Worm (Caenorhabditis elegans) whole organism, L4 larva: ENCODE data around the gene fbxb-5.

ENCODE experiments used
- D1046.2 ChIP-seq: fragments of 200-800 bp; sonication (Bioruptor generic); IDR thresholded peaks from 2 replicates; pipeline ENCODE4 v1.3.6; 2022; ENCODE audit warnings: missing genetic modification characterization, missing compliant biosample characterization
- F44E2.7 ChIP-seq: fragments of 200-800 bp; sonication (Bioruptor generic); IDR thresholded peaks from 2 replicates; pipeline ENCODE4 v2.1.2; 2022; ENCODE audit warnings: missing genetic modification characterization, missing compliant biosample characterization
- Y105C5A.15 ChIP-seq: fragments of 200-800 bp; sonication (Bioruptor generic); IDR thresholded peaks from 2 replicates; pipeline ENCODE4 v1.3.6; 2022; ENCODE audit warnings: missing genetic modification characterization, missing compliant biosample characterization
- Y48G9A.11 ChIP-seq: fragments of 200-800 bp; sonication (Bioruptor generic); IDR thresholded peaks from 2 replicates; pipeline ENCODE4 v1.3.6; 2022; ENCODE audit warnings: missing genetic modification reagents, missing genetic modification characterization, missing compliant biosample characterization
- Y75B8A.6 ChIP-seq: fragments of 200-800 bp; sonication (Bioruptor generic); IDR thresholded peaks from 2 replicates; pipeline ENCODE4 v1.3.6; 2022; ENCODE audit warnings: missing genetic modification reagents, missing genetic modification characterization, missing compliant biosample characterization
- aha-1 ChIP-seq: fragments of 150-350 bp; peaks from one replicate; lab custom pipeline; 2014; ENCODE audit warnings: missing biosample characterization, missing genetic modification characterization
- arid-1 ChIP-seq: fragments of 200-800 bp; sonication (Bioruptor generic); conservative IDR thresholded peaks from 2 replicates; pipeline ENCODE4 v1.3.6; 2022; ENCODE audit warnings: missing genetic modification reagents, missing genetic modification characterization, missing compliant biosample characterization
- ceh-44 ChIP-seq: fragments of 200-800 bp; sonication (Bioruptor generic); IDR thresholded peaks from 2 replicates; pipeline ENCODE4 v1.3.6; 2022; ENCODE audit warnings: missing genetic modification reagents, missing genetic modification characterization, missing compliant biosample characterization
- ceh-62 ChIP-seq: sonication (generic microtip); optimal IDR thresholded peaks from 2 replicates; lab custom pipeline; 2017; ENCODE audit warnings: missing biosample characterization, missing genetic modification characterization
- ces-1 ChIP-seq: fragments of 150-350 bp; sonication (generic microtip); optimal IDR thresholded peaks from 4 replicates; lab custom pipeline; 2014; ENCODE audit warnings: missing biosample characterization, missing genetic modification reagents, missing genetic modification characterization
- cey-2 ChIP-seq: sonication (generic microtip); optimal IDR thresholded peaks from 3 replicates; lab custom pipeline; 2017; ENCODE audit warnings: missing genetic modification characterization, mild to moderate bottlenecking, missing compliant biosample characterization, antibody characterized with exemption, borderline replicate concordance; ENCODE audit not compliant: insufficient read depth
- daf-16 ChIP-seq, 3 experiments: sonication (generic microtip); optimal IDR thresholded peaks; 2 replicates each; lab custom pipeline; 2016 to 2017; ENCODE audit warnings: missing genetic modification characterization in 3 of 3, missing genetic modification reagents in 3 of 3, mild to moderate bottlenecking in 2 of 3, missing compliant biosample characterization in 2 of 3, missing biosample characterization in 1 of 3, moderate library complexity in 1 of 3
- daf-8 ChIP-seq: fragments of 200-800 bp; sonication (Bioruptor generic); IDR thresholded peaks from 2 replicates; pipeline ENCODE4 v1.3.6; 2022; ENCODE audit warnings: missing genetic modification characterization, missing compliant biosample characterization
- dmd-8 ChIP-seq: fragments of 200-800 bp; sonication (Bioruptor generic); IDR thresholded peaks from 2 replicates; pipeline ENCODE4 v1.3.6; 2022; ENCODE audit warnings: missing genetic modification characterization, missing compliant biosample characterization
- fos-1 ChIP-seq: fragments of 150-350 bp; optimal IDR thresholded peaks from 2 replicates; lab custom pipeline; 2014; ENCODE audit warnings: missing biosample characterization, missing genetic modification characterization
- lin-1 ChIP-seq: fragments of 200-800 bp; sonication (Bioruptor generic); IDR thresholded peaks from 2 replicates; pipeline ENCODE4 v1.3.6; 2022; ENCODE audit warnings: missing genetic modification reagents, missing genetic modification characterization, missing compliant biosample characterization
- lin-29 ChIP-seq: fragments of 200-800 bp; sonication (Bioruptor generic); IDR thresholded peaks from 2 replicates; pipeline ENCODE4 v1.3.6; 2022; ENCODE audit warnings: missing genetic modification reagents, missing genetic modification characterization, missing compliant biosample characterization
- lin-38 ChIP-seq: fragments of 200-800 bp; sonication (Bioruptor generic); IDR thresholded peaks from 2 replicates; pipeline ENCODE4 v1.3.6; 2022; ENCODE audit warnings: missing genetic modification reagents, missing genetic modification characterization, missing compliant biosample characterization
- lsy-2 ChIP-seq, 2 experiments: fragments of 150-350 bp in 1 of 2; sonication (generic microtip) in 1 of 2; optimal IDR thresholded peaks; 2 replicates each; lab custom pipeline; 2014 to 2017; ENCODE audit warnings: missing biosample characterization in 2 of 2, missing genetic modification characterization in 2 of 2
- madf-5 ChIP-seq, 2 experiments: fragments of 200-800 bp; sonication (Bioruptor generic); IDR thresholded peaks; 2 replicates each; pipeline ENCODE4 v1.3.6; 2022; ENCODE audit warnings: missing compliant biosample characterization in 2 of 2, missing genetic modification characterization in 2 of 2
- mdl-1 ChIP-seq, 2 experiments: fragments of 150-350 bp in 1 of 2; sonication (generic microtip) in 1 of 2; optimal IDR thresholded peaks; 2 replicates each; lab custom pipeline; 2014 to 2017; ENCODE audit warnings: missing biosample characterization in 2 of 2, missing genetic modification characterization in 2 of 2
- mxl-2 ChIP-seq: fragments of 200-800 bp; sonication (Bioruptor generic); conservative IDR thresholded peaks from 2 replicates; pipeline ENCODE4 v1.3.6; 2022; ENCODE audit warnings: missing genetic modification reagents, missing genetic modification characterization, missing compliant biosample characterization
- nhr-102 ChIP-seq: sonication (generic microtip); optimal IDR thresholded peaks from 2 replicates; lab custom pipeline; 2016; ENCODE audit warnings: mild to moderate bottlenecking, missing genetic modification characterization, moderate library complexity, missing compliant biosample characterization
- nhr-111 ChIP-seq: fragments of 200-800 bp; sonication (Bioruptor generic); optimal IDR thresholded peaks from 2 replicates; lab custom pipeline; 2018; ENCODE audit warnings: mild to moderate bottlenecking, missing genetic modification characterization, missing compliant biosample characterization
- nhr-42 ChIP-seq: fragments of 200-800 bp; sonication (Bioruptor generic); IDR thresholded peaks from 2 replicates; pipeline ENCODE4 v1.3.6; 2022; ENCODE audit warnings: missing genetic modification characterization, missing compliant biosample characterization
- nhr-76 ChIP-seq: fragments of 150-350 bp; optimal IDR thresholded peaks from 2 replicates; lab custom pipeline; 2014; ENCODE audit warnings: missing biosample characterization, missing genetic modification characterization
- pha-4 ChIP-seq, 2 experiments: fragments of 150-350 bp in 1 of 2; fragments of 200-800 bp in 1 of 2; sonication (Bioruptor generic) in 1 of 2; IDR thresholded peaks in 1 of 2; optimal IDR thresholded peaks in 1 of 2; 2 replicates each; pipeline versions ENCODE4 v1.3.6 to Lab custom; 2014 to 2022; ENCODE audit warnings: missing genetic modification characterization in 2 of 2, missing genetic modification reagents in 2 of 2, missing biosample characterization in 1 of 2, missing compliant biosample characterization in 1 of 2
- php-3 ChIP-seq: fragments of 200-800 bp; sonication (Bioruptor generic); IDR thresholded peaks from 2 replicates; pipeline ENCODE4 v1.3.6; 2022; ENCODE audit warnings: missing genetic modification reagents, missing genetic modification characterization, missing compliant biosample characterization
- sdz-12 ChIP-seq: fragments of 200-800 bp; sonication (Bioruptor generic); optimal IDR thresholded peaks from 2 replicates; lab custom pipeline; 2018; ENCODE audit warnings: mild to moderate bottlenecking, missing genetic modification characterization, missing compliant biosample characterization
- spr-3 ChIP-seq: fragments of 200-800 bp; sonication (Bioruptor generic); optimal IDR thresholded peaks from 2 replicates; lab custom pipeline; 2018; ENCODE audit warnings: mild to moderate bottlenecking, missing genetic modification characterization, missing compliant biosample characterization
- unc-39 ChIP-seq: sonication (generic microtip); optimal IDR thresholded peaks from 2 replicates; lab custom pipeline; 2017; ENCODE audit warnings: missing biosample characterization, missing genetic modification characterization
- vab-7 ChIP-seq: fragments of 200-800 bp; sonication (Bioruptor generic); IDR thresholded peaks from 2 replicates; pipeline ENCODE4 v1.3.6; 2022; ENCODE audit warnings: missing genetic modification reagents, missing genetic modification characterization, missing compliant biosample characterization
- zfp-2 ChIP-seq: sonication (generic microtip); optimal IDR thresholded peaks from 2 replicates; lab custom pipeline; 2016; ENCODE audit warnings: mild to moderate bottlenecking, missing genetic modification characterization, missing compliant biosample characterization

The fbxb-5 gene

ce11 chrII:1700518-1701091, 21.7 kb downstream of the fbxb-5 start:
- TF ChIP-seq dmd-8 (GFP tag; lab: Robert Waterston, UW), result 0 out of 2 replicates have a peak, but pooled peaks have one; percentile 48

- TF ChIP-seq aha-1 (tag; lab: Kevin White, UChicago) (no peak), mdl-1 (tag; optimal IDR thresholded peaks at IDR 0.05; lab: Kevin White, UChicago) (no peak), daf-8 (GFP tag; lab: Robert Waterston, UW) (no peak), vab-7 (GFP tag; lab: Robert Waterston, UW) (no peak), ceh-44 (no peak), dmd-8 (GFP tag; lab: Robert Waterston, UW) (no peak), lin-1 (GFP tag; lab: Robert Waterston, UW) (no peak), Y105C5A.15 (GFP tag; lab: Robert Waterston, UW) (no peak), ceh-62 (no peak), arid-1 (GFP tag; lab: Robert Waterston, UW) (no peak), lin-29 (no peak), lin-38 (GFP tag; lab: Robert Waterston, UW) (no peak), ces-1 (GFP tag; lab: Kevin White, UChicago) (no peak)
Observed at ce11 chrII:1695861-1696260, 26.4 kb downstream of the fbxb-5 start, which contains the start of gene F58E1.13. Gene F58E1.13, minus strand, starts transcription at chrII:1695872.

DNA sequence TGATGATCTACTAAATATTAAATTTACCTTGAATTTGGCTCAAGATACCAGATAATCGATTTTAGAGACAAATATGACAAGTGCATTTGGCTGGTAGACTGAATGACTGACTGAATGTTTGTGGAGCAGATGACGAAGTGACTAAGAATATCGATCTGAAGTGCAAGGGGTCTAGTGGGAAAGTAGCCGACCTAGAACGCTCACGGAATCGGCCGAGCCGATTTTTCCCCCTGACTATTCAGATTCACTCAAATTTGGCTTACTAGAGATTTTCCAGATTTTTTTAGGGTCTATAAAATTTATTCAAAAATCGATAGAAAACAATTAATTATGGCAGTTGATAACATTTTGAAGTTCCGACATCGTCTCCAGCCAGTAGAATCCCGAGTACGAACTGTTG, 27.8 kb downstream of the fbxb-5 start, which contains the start of gene fbxc-26:
fbxc-26 (minus strand) TSS at position 101 of the 400 bp plus-strand sequence.
- TF ChIP-seq daf-16 (GFP tag; optimal IDR thresholded peaks at IDR 0.05; lab: Kevin White, UChicago) (no peak), daf-16 (tag; optimal IDR thresholded peaks at IDR 0.05; lab: Kevin White, UChicago) (no peak)

- TF ChIP-seq zfp-2 (tag; lab: Kevin White, UChicago), result no peak
- TF ChIP-seq php-3 (GFP tag; lab: Robert Waterston, UW), result no peak
- no peak for TF ChIP-seq lsy-2 (tag; optimal IDR thresholded peaks at IDR 0.05; lab: Kevin White, UChicago)
Observed at ce11 chrII:1692827-1693226, 29.5 kb downstream of the fbxb-5 start, which contains the start of gene fbxc-21. Gene fbxc-21, minus strand, starts transcription at chrII:1692927.

DNA sequence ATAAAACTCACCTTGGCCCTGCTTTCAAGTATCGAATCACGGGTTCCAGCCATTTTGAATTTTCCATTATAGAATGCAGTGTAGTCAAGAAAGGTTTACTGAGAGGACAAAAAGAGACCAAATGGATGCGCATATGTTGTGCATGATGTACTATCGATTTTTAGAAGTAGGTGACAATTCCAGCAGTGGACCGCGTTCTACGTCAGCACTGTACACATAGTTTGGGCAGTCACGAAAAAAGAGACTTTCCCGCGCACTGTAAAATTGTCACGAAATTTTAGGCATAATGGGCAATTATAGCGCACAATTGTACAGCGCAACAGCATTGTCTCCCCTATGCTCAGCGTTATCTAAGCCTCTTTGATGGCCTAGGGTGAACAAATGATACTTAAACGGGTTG, 31.3 kb downstream of the fbxb-5 start, which contains the start of gene fbxc-22:
fbxc-22 (minus strand) TSS at position 101 of the 400 bp plus-strand sequence.
- no peak for TF ChIP-seq Y75B8A.6 (GFP tag; lab: Robert Waterston, UW)
- TF ChIP-seq nhr-102 (tag; lab: Kevin White, UChicago), result no peak
- no peak for TF ChIP-seq ceh-62
- TF ChIP-seq lin-1 (GFP tag; lab: Robert Waterston, UW), result no peak
- TF ChIP-seq dmd-8 (GFP tag; lab: Robert Waterston, UW), result no peak
- no peak for TF ChIP-seq F44E2.7 (GFP tag; lab: Robert Waterston, UW)

ce11 chrII:1688813-1689212, 33.5 kb downstream of the fbxb-5 start, which contains the start of the genes fbxb-18 and fbxb-19:
Gene fbxb-18, minus strand, starts transcription at chrII:1688913.
Gene fbxb-19, minus strand, starts transcription at chrII:1689181.
- TF ChIP-seq madf-5 (GFP tag; IDR thresholded peaks at IDR 0.05; lab: Robert Waterston, UW) (no peak), pha-4 (GFP tag; IDR thresholded peaks at IDR 0.05; lab: Robert Waterston, UW) (no peak), pha-4 (tag; optimal IDR thresholded peaks at IDR 0.05; lab: Kevin White, UChicago) (no peak), cey-2 (tag; lab: Kevin White, UChicago) (no peak), daf-16 (GFP tag; optimal IDR thresholded peaks at IDR 0.05; lab: Kevin White, UChicago) (no peak), daf-16 (tag; optimal IDR thresholded peaks at IDR 0.05; lab: Kevin White, UChicago) (no peak), sdz-12 (GFP tag; lab: Kevin White, UChicago) (no peak), nhr-42 (GFP tag; lab: Robert Waterston, UW) (no peak), F44E2.7 (GFP tag; lab: Robert Waterston, UW) (no peak), Y48G9A.11 (GFP tag; lab: Robert Waterston, UW) (no peak), unc-39 (no peak), aha-1 (tag; lab: Kevin White, UChicago) (no peak), mxl-2 (GFP tag; lab: Robert Waterston, UW) (no peak), fos-1 (tag; lab: Kevin White, UChicago) (no peak), D1046.2 (GFP tag; lab: Robert Waterston, UW) (no peak), nhr-111 (GFP tag; lab: Kevin White, UChicago) (no peak), nhr-76 (tag; lab: Kevin White, UChicago) (no peak), spr-3 (GFP tag; lab: Kevin White, UChicago) (no peak)
